Worm (Caenorhabditis elegans) whole organism, L1 larva: ENCODE results near the gene F46H5.5.

Experiments
- elt-3 ChIP-seq, 6 experiments: fragments of 150-350 bp in 1 of 6; sonication (generic microtip); optimal IDR thresholded peaks; 2 replicates each; lab custom pipeline; 2017 to 2018; ENCODE audit warnings: missing biosample characterization in 6 of 6, missing genetic modification characterization in 6 of 6, inconsistent platforms in 1 of 6
- irx-1 ChIP-seq: sonication (generic microtip); optimal IDR thresholded peaks from 2 replicates; lab custom pipeline; 2016; ENCODE audit warnings: missing genetic modification characterization, missing compliant biosample characterization
- lir-3 ChIP-seq: sonication (generic microtip); optimal IDR thresholded peaks from 2 replicates; lab custom pipeline; 2016; ENCODE audit warnings: mild to moderate bottlenecking, missing genetic modification characterization, moderate library complexity, missing compliant biosample characterization; ENCODE audit not compliant: poor library complexity
- lsy-2 ChIP-seq, 2 experiments: fragments of 150-350 bp; optimal IDR thresholded peaks; 2 replicates each; lab custom pipeline; 2014; ENCODE audit warnings: missing biosample characterization in 2 of 2, missing genetic modification characterization in 2 of 2
- nhr-237 ChIP-seq: fragments of 150-350 bp; optimal IDR thresholded peaks from 2 replicates; lab custom pipeline; 2014; ENCODE audit warnings: missing biosample characterization, missing genetic modification characterization
- snpc-4 ChIP-seq: fragments of 150-350 bp; optimal IDR thresholded peaks from 2 replicates; lab custom pipeline; 2014; ENCODE audit warnings: missing biosample characterization, missing genetic modification characterization
- unc-62 ChIP-seq: fragments of 150-350 bp; optimal IDR thresholded peaks from 2 replicates; lab custom pipeline; 2014; ENCODE audit warnings: missing biosample characterization, missing genetic modification reagents, missing genetic modification characterization
- vab-15 ChIP-seq: sonication (generic microtip); optimal IDR thresholded peaks from 2 replicates; lab custom pipeline; 2017; ENCODE audit warnings: missing genotype, mild to moderate bottlenecking, missing genetic modification characterization, missing compliant biosample characterization
- ztf-4 ChIP-seq: fragments of 150-350 bp; optimal IDR thresholded peaks from 2 replicates; lab custom pipeline; 2014; ENCODE audit warnings: missing biosample characterization, missing genetic modification characterization

- TF ChIP-seq lir-3 (tag; lab: Kevin White, UChicago) = no peak
- TF ChIP-seq lsy-2 (tag; optimal IDR thresholded peaks at IDR 0.05; lab: Kevin White, UChicago) = no peak
- TF ChIP-seq elt-3 (tag; optimal IDR thresholded peaks at IDR 0.05; lab: Kevin White, UChicago) = no peak
- no peak for TF ChIP-seq ztf-4 (tag; lab: Kevin White, UChicago)
- no peak for TF ChIP-seq vab-15
- TF ChIP-seq irx-1 = no peak
- no peak for TF ChIP-seq nhr-237 (tag; lab: Kevin White, UChicago)
- no peak for TF ChIP-seq snpc-4
- no peak for TF ChIP-seq unc-62 (GFP tag; lab: Kevin White, UChicago)
These were observed 39.5 kb upstream of the F46H5.5 start for ce11 chrX:7296310-7296709.
